Worm (Caenorhabditis elegans) whole organism, early embryonic: ENCODE results near the gene ZK354.3.

Source experiments
- F13C5.2 ChIP-seq: sonication (generic microtip); optimal IDR thresholded peaks from 2 replicates; lab custom pipeline; 2017; ENCODE audit warnings: mild to moderate bottlenecking, missing genetic modification characterization, inconsistent platforms, missing compliant biosample characterization
- hmg-4 ChIP-seq: fragments of 200-800 bp; sonication (Bioruptor generic); optimal IDR thresholded peaks from 2 replicates; lab custom pipeline; 2018; ENCODE audit warnings: mild to moderate bottlenecking, missing genetic modification characterization, missing compliant biosample characterization

- TF ChIP-seq hmg-4 (GFP tag; lab: Kevin White, UChicago) (no peak), F13C5.2 (no peak)
Measured at ce11 chrIV:5291207-5291606, 18.6 kb upstream of the ZK354.3 start.
